Fruit fly (Drosophila melanogaster) Kc167 (cell line): ENCODE results near the gene aqz.

Experiments used
- Myc ChIP-seq: fragments of >200 bp; optimal IDR thresholded peaks from 2 replicates; lab custom pipeline; 2017; ENCODE audit warnings: missing external identifiers
- Sin3A ChIP-seq: fragments of >200 bp; optimal IDR thresholded peaks from 2 replicates; lab custom pipeline; 2018; ENCODE audit warnings: missing external identifiers
- h ChIP-seq: fragments of >200 bp; optimal IDR thresholded peaks from 3 replicates; lab custom pipeline; 2018; ENCODE audit warnings: missing external identifiers
- insv ChIP-seq: fragments of >200 bp; optimal IDR thresholded peaks from 3 replicates; lab custom pipeline; 2018; ENCODE audit warnings: missing external identifiers
- psq ChIP-seq: fragments of >200 bp; optimal IDR thresholded peaks from 2 replicates; lab custom pipeline; 2017; ENCODE audit warnings: missing external identifiers
- ttk ChIP-seq: sonication (Bioruptor generic); optimal IDR thresholded peaks from 2 replicates; lab custom pipeline; 2017; ENCODE audit warnings: missing external identifiers

Gene aqz

DNA sequence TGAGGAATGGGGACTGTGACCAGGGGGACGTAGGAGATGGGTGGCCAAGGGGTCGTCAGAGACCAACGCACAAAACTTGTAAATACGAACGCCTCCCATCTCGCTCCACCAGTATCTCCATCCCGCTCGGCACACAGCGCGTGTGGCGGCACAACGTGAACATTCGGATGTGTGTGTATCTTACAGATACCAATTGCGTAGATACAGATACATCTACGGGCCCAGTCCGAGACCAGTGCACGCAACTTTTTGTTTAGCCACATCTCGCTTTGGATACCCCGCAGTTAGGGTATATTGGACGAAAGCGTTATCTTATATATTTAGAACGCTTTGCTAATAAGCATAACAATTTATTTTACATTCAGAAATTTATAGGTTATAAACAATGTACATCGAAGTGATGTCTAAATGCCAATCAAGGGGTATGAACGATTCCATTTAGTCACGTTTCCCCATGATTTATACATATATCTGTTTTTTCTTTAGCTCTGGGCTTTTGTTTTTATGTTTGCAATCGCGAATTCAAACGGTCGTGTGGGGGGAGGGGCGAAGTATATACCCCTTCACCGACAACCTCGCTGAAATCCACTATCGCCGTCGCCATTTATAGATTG, 9.1 kb downstream of the aqz start:
- TF ChIP-seq Myc (lab: Kevin White, UChicago) = no peak
- TF ChIP-seq psq = no peak
- TF ChIP-seq ttk (lab: Kevin White, UChicago) = no peak
- no peak for TF ChIP-seq insv (lab: Kevin White, UChicago)
- no peak for TF ChIP-seq h
- no peak for TF ChIP-seq Sin3A (lab: Kevin White, UChicago)

DNA sequence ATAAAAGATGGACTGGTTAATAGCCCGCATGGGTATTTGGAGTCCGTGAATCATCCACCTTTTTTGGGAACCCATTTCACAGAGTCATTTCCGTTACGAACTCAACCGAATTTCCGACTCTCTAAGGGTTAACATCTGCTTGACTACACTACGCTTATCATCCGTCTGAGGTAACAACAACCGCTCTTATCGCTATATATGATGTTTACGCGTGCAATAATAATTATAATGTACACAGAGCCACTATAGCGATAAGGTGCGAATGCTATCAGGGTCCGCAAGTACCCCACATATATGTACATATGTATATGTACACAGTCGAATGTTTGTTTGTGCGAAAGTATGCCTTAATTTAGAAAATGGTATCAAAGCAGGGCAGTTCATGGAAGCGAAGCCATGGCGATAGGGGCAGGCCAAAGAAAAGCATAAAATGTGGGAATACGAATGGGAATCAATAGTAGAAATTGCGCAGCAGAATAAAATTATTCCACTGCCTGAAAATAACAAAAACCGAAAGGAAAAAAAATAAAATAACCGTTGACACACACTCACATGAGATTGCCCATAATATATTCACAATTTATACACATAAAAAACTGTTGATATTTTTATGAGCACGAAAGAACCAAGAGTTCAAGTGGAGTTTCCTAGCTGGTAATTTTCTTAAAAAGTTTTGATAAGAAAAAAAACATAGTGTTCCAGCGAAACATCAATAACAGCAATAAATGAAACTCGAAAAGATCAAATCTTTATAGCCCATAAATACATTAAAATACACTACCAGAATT, 9.9 kb downstream of the aqz start:
- no peak for TF ChIP-seq Myc (lab: Kevin White, UChicago)
- no peak for TF ChIP-seq psq
- no peak for TF ChIP-seq Sin3A (lab: Kevin White, UChicago)
- no peak for TF ChIP-seq insv (lab: Kevin White, UChicago)
- TF ChIP-seq ttk (lab: Kevin White, UChicago) = no peak
- no peak for TF ChIP-seq h

DNA sequence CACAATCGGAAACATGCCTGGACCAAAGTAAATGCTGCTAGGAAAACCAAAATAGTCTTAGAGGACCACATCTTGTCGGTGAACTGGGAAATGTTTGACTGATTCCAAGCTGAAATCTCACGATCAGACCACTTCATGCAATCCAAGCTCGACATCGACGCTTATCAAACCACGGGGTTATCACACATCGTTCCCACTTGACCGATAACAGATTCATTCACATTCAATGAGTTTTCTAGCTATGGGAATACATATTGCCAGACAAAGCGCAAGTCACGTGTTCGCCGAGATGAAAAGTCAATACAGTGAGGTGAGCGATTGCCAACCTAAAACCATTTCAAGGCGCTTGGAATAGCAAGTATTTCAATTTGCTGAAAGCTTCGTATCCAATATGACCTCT, 10.8 kb downstream of the aqz start:
- no peak for TF ChIP-seq Myc (lab: Kevin White, UChicago)
- no peak for TF ChIP-seq insv (lab: Kevin White, UChicago)
- TF ChIP-seq Sin3A (lab: Kevin White, UChicago) = no peak

DNA sequence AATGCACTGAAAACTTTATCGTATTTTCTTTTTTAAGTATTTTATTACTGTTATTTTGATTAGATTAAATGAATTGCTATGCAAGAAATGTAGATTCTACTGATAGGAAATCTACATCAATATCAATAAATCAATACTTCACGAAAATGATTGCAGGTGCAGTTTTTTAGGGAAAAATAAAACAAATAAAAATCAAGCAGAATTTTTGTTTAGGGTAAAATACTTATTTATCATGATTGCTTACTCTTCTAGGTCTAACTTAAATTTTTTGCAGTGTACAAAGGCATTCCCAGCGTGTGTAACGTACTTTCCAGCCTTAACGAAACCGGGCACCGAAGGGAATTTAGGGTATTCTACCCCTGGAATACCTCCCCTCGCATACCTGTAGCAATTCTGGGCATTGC, 12.0 kb downstream of the aqz start:
- TF ChIP-seq ttk (lab: Kevin White, UChicago) (no peak), Myc (lab: Kevin White, UChicago) (no peak), Sin3A (lab: Kevin White, UChicago) (no peak), psq (no peak), insv (lab: Kevin White, UChicago) (no peak), h (no peak)

DNA sequence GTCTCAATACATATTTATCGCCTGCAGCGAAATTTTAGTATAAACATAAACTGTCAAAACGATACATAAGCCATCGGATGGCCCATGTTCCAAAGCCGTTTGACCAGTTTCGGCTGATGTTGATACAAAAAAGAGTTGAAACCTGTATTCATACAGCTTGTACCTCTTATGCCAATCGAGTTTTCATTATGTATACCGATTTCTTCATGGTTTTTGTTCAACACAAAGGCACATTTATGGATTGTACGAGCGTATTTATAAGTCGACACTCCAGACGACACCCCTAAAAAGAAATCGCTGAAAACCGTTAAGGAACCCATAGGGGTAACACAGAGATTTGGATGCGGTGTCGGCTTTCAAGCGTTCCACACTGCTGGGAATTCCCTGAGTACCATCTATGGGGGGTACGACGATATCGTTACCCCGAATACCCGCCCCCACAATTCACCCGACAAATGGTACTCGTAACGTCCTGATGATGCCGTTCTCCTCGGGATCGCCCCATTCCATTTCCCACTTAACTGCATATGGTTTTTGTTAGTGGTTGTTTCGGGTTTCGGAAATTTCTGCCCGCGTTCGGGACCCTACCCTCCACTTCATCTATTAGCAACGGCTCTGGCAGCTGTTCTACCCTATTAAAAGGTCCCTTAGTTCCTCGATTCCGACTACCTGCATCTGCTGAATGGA, 12.5 kb downstream of the aqz start:
- TF ChIP-seq ttk (lab: Kevin White, UChicago) = no peak
- TF ChIP-seq Sin3A (lab: Kevin White, UChicago) = no peak
- TF ChIP-seq Myc (lab: Kevin White, UChicago) = no peak
- no peak for TF ChIP-seq insv (lab: Kevin White, UChicago)
- TF ChIP-seq h = no peak
- TF ChIP-seq psq = no peak

- TF ChIP-seq Sin3A (lab: Kevin White, UChicago) (no peak), psq (no peak), h (no peak), insv (lab: Kevin White, UChicago) (no peak), Myc (lab: Kevin White, UChicago) (no peak), ttk (lab: Kevin White, UChicago) (no peak)
Observed at dm6 chr3R:8807048-8807447, 13.4 kb downstream of the aqz start.

dm6 chr3R:8806638-8807037, 13.8 kb downstream of the aqz start:
- TF ChIP-seq Sin3A (lab: Kevin White, UChicago) (no peak), ttk (lab: Kevin White, UChicago) (no peak), Myc (lab: Kevin White, UChicago) (no peak), insv (lab: Kevin White, UChicago) (no peak), psq (no peak), h (no peak)

- TF ChIP-seq psq = no peak
- TF ChIP-seq insv (lab: Kevin White, UChicago) = no peak
- TF ChIP-seq ttk (lab: Kevin White, UChicago) = no peak
- no peak for TF ChIP-seq h
- no peak for TF ChIP-seq Sin3A (lab: Kevin White, UChicago)
- TF ChIP-seq Myc (lab: Kevin White, UChicago) = no peak
Observed at dm6 chr3R:8806104-8806503, 14.4 kb downstream of the aqz start, which contains the start of gene hng2. Gene hng2, plus strand, starts transcription at chr3R:8806322.

DNA sequence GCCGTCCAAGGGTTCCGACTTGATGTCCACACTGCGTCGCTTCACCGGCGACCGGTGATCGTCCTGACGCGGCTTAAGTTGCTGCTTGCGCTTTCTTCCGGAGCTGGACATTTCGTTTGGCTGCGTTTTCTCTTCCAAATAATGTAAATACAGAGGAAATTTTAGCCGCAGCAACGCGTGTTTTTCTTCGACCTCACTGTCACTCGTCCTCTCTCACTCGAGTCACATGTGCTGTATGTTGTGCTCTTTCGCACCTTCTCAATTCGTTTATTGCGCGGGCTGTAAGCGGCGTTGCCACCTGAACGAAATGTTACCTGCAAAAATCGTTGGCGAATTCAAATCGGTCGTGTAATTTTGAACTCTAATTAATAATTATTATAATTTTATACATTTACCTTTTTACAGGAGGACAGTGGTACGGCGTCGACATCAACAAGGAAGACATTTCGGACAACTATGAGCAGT, 15.1 kb downstream of the aqz start, which contains the start of gene CG9839:
Gene CG9839 (minus strand): TSS at position 415 of the 465 bp plus-strand sequence.
- TF ChIP-seq psq = no peak
- no peak for TF ChIP-seq insv (lab: Kevin White, UChicago)
- no peak for TF ChIP-seq h
- no peak for TF ChIP-seq Myc (lab: Kevin White, UChicago)

dm6 chr3R:8801126-8801762, 19.2 kb downstream of the aqz start, which contains the start of the genes Pif1A, Pif1B and CCT7:
Gene Pif1A, minus strand, starts transcription at chr3R:8801176.
Gene Pif1B, minus strand, starts transcription at chr3R:8801176.
Gene CCT7, plus strand, starts transcription at chr3R:8801564.
- TF ChIP-seq ttk (lab: Kevin White, UChicago) = no peak
- no peak for TF ChIP-seq insv (lab: Kevin White, UChicago)
- TF ChIP-seq psq = no peak
- no peak for TF ChIP-seq h
- TF ChIP-seq Myc (lab: Kevin White, UChicago) = no peak

- TF ChIP-seq Sin3A (lab: Kevin White, UChicago) (no peak), insv (lab: Kevin White, UChicago) (no peak), Myc (lab: Kevin White, UChicago) (no peak), psq (no peak), h (no peak), ttk (lab: Kevin White, UChicago) (no peak)
Observed at dm6 chr3R:8799866-8800265, 20.6 kb downstream of the aqz start.
